Worm (Caenorhabditis elegans) whole organism, young adult: Measurements from ENCODE around the gene B0303.7.
A peak's percentile ranks its signal among the peaks of the same experiment; 100 is the strongest.

Experiments
- B0336.3 ChIP-seq: fragments of 200-800 bp; sonication (Bioruptor generic); IDR thresholded peaks from 2 replicates; pipeline ENCODE4 v1.3.6; 2022; ENCODE audit warnings: missing genetic modification characterization, missing compliant biosample characterization
- C06A6.2 ChIP-seq: fragments of 200-800 bp; sonication (Bioruptor generic); conservative IDR thresholded peaks from 2 replicates; pipeline ENCODE4 v1.3.6; 2022; ENCODE audit warnings: missing genetic modification characterization, missing compliant biosample characterization
- C17E4.6 ChIP-seq: fragments of 200-800 bp; sonication (Bioruptor generic); IDR thresholded peaks from 2 replicates; pipeline ENCODE4 v1.3.6; 2022; ENCODE audit warnings: missing genetic modification reagents, missing genetic modification characterization, missing compliant biosample characterization
- F10E7.11 ChIP-seq: sonication (generic microtip); optimal IDR thresholded peaks from 2 replicates; lab custom pipeline; 2017; ENCODE audit warnings: mild to moderate bottlenecking, missing genetic modification characterization, moderate library complexity, missing compliant biosample characterization
- F33H1.4 ChIP-seq: fragments of 200-800 bp; sonication (Bioruptor generic); IDR thresholded peaks from 2 replicates; pipeline ENCODE4 v1.3.6; 2022; ENCODE audit warnings: missing genetic modification reagents, missing genetic modification characterization, missing compliant biosample characterization
- F37B4.10 ChIP-seq: fragments of 200-800 bp; sonication (Bioruptor generic); IDR thresholded peaks from 2 replicates; pipeline ENCODE4 v1.3.6; 2022; ENCODE audit warnings: missing genetic modification characterization, missing compliant biosample characterization
- F39B2.1 ChIP-seq: fragments of 200-800 bp; sonication (Bioruptor generic); IDR thresholded peaks from 2 replicates; pipeline ENCODE4 v1.3.6; 2022; ENCODE audit warnings: missing genetic modification reagents, missing genetic modification characterization, missing compliant biosample characterization
- F57C9.4 ChIP-seq: sonication (generic microtip); optimal IDR thresholded peaks from 2 replicates; lab custom pipeline; 2017; ENCODE audit warnings: mild to moderate bottlenecking, missing genetic modification characterization, missing compliant biosample characterization
- K11D2.4 ChIP-seq: fragments of 200-800 bp; sonication (Bioruptor generic); IDR thresholded peaks from 2 replicates; pipeline ENCODE4 v1.3.6; 2022; ENCODE audit warnings: missing genetic modification reagents, missing genetic modification characterization, missing compliant biosample characterization
- ZK185.1 ChIP-seq: sonication (generic microtip); optimal IDR thresholded peaks from 2 replicates; lab custom pipeline; 2016; ENCODE audit warnings: mild to moderate bottlenecking, missing genetic modification characterization, missing compliant biosample characterization; ENCODE audit not compliant: poor library complexity, severe bottlenecking
- akir-1 ChIP-seq: fragments of 200-800 bp; sonication (Bioruptor generic); optimal IDR thresholded peaks from 2 replicates; lab custom pipeline; 2018; ENCODE audit warnings: mild to moderate bottlenecking, missing genetic modification characterization, moderate library complexity, missing compliant biosample characterization
- atf-7 ChIP-seq: sonication (generic microtip); optimal IDR thresholded peaks from 2 replicates; lab custom pipeline; 2017; ENCODE audit warnings: mild to moderate bottlenecking, missing genetic modification characterization, missing compliant biosample characterization
- attf-5 ChIP-seq: fragments of 200-800 bp; sonication (Bioruptor generic); optimal IDR thresholded peaks from 2 replicates; lab custom pipeline; 2018; ENCODE audit warnings: mild to moderate bottlenecking, missing genetic modification characterization, missing compliant biosample characterization
- attf-6 ChIP-seq: fragments of 200-800 bp; sonication (Bioruptor generic); IDR thresholded peaks from 2 replicates; pipeline ENCODE4 v1.3.6; 2022; ENCODE audit warnings: missing genetic modification reagents, missing genetic modification characterization, missing compliant biosample characterization
- cebp-2 ChIP-seq: fragments of 200-800 bp; sonication (Bioruptor generic); IDR thresholded peaks from 2 replicates; pipeline ENCODE4 v1.3.6; 2022; ENCODE audit warnings: missing genetic modification characterization, missing compliant biosample characterization
- ceh-100 ChIP-seq: fragments of 200-800 bp; sonication (Bioruptor generic); IDR thresholded peaks from 2 replicates; pipeline ENCODE4 v1.3.6; 2022; ENCODE audit warnings: missing genetic modification reagents, missing genetic modification characterization, missing compliant biosample characterization
- ceh-58 ChIP-seq: fragments of 200-800 bp; sonication (Bioruptor generic); IDR thresholded peaks from 2 replicates; pipeline ENCODE4 v1.3.6; 2022; ENCODE audit warnings: missing genetic modification characterization, missing compliant biosample characterization
- dox-1 ChIP-seq: fragments of 200-800 bp; sonication (Bioruptor generic); IDR thresholded peaks from 2 replicates; pipeline ENCODE4 v1.3.6; 2022; ENCODE audit warnings: missing genetic modification reagents, missing genetic modification characterization, missing compliant biosample characterization
- dpl-1 ChIP-seq: fragments of 150-350 bp; optimal IDR thresholded peaks from 2 replicates; lab custom pipeline; 2014; ENCODE audit warnings: missing biosample characterization, missing genetic modification reagents, missing genetic modification characterization
- efl-1 ChIP-seq: fragments of 150-350 bp; optimal IDR thresholded peaks from 2 replicates; lab custom pipeline; 2014; ENCODE audit warnings: missing biosample characterization, missing genetic modification reagents, missing genetic modification characterization
- egrh-3 ChIP-seq: fragments of 200-800 bp; sonication (Bioruptor generic); IDR thresholded peaks from 2 replicates; pipeline ENCODE4 v1.3.6; 2022; ENCODE audit warnings: missing genetic modification reagents, missing genetic modification characterization, missing compliant biosample characterization
- hmg-1.2 ChIP-seq: fragments of 200-800 bp; sonication (Bioruptor generic); IDR thresholded peaks from 2 replicates; pipeline ENCODE4 v1.3.6; 2022; ENCODE audit warnings: missing genetic modification reagents, missing genetic modification characterization, missing compliant biosample characterization
- hmg-20 ChIP-seq: fragments of 200-800 bp; sonication (Bioruptor generic); IDR thresholded peaks from 2 replicates; pipeline ENCODE4 v1.3.6; 2022; ENCODE audit warnings: missing genetic modification reagents, missing genetic modification characterization, missing compliant biosample characterization
- lir-1 ChIP-seq: fragments of 200-800 bp; sonication (Bioruptor generic); conservative IDR thresholded peaks from 2 replicates; pipeline ENCODE4 v1.3.6; 2022; ENCODE audit warnings: missing genetic modification reagents, missing genetic modification characterization, missing compliant biosample characterization
- madf-10 ChIP-seq: sonication (generic microtip); optimal IDR thresholded peaks from 2 replicates; lab custom pipeline; 2016; ENCODE audit warnings: mild to moderate bottlenecking, missing genetic modification characterization, missing compliant biosample characterization
- madf-6 ChIP-seq: fragments of 200-800 bp; sonication (Bioruptor generic); IDR thresholded peaks from 2 replicates; pipeline ENCODE4 v1.3.6; 2022; ENCODE audit warnings: missing genetic modification reagents, missing genetic modification characterization, missing compliant biosample characterization
- mel-28 ChIP-seq: sonication (generic microtip); optimal IDR thresholded peaks from 2 replicates; lab custom pipeline; 2016; ENCODE audit warnings: borderline replicate concordance, mild to moderate bottlenecking, missing genetic modification characterization, missing compliant biosample characterization
- pha-4 ChIP-seq: fragments of 150-350 bp; sonication (generic microtip); optimal IDR thresholded peaks from 2 replicates; lab custom pipeline; 2014; ENCODE audit warnings: missing biosample characterization, missing genetic modification reagents, missing genetic modification characterization
- snpc-1.3 ChIP-seq: sonication (generic microtip); optimal IDR thresholded peaks from 2 replicates; lab custom pipeline; 2017; ENCODE audit warnings: missing genetic modification characterization, mild to moderate bottlenecking, missing compliant biosample characterization, antibody characterized with exemption, moderate library complexity, missing genotype, missing genetic modification reagents; ENCODE audit not compliant: insufficient read depth
- snpc-4 ChIP-seq, 5 experiments: fragments of 150-350 bp in 1 of 5; sonication (generic microtip) in 4 of 5; optimal IDR thresholded peaks; 2 replicates each; lab custom pipeline; 2014 to 2018; ENCODE audit warnings: missing genetic modification characterization in 5 of 5, missing biosample characterization in 3 of 5, antibody characterized with exemption in 2 of 5, mild to moderate bottlenecking in 2 of 5, missing compliant biosample characterization in 2 of 5, missing genotype in 2 of 5, moderate library complexity in 2 of 5, missing genetic modification reagents in 1 of 5
- sptf-2 ChIP-seq: fragments of 200-800 bp; sonication (Bioruptor generic); optimal IDR thresholded peaks from 2 replicates; lab custom pipeline; 2018; ENCODE audit warnings: mild to moderate bottlenecking, missing genetic modification characterization, missing compliant biosample characterization
- tbp1 ChIP-seq: fragments of 200-800 bp; sonication (Bioruptor generic); optimal IDR thresholded peaks from 2 replicates; lab custom pipeline; 2018; ENCODE audit warnings: mild to moderate bottlenecking, missing genetic modification characterization, missing compliant biosample characterization
- tlf-1 ChIP-seq: fragments of 200-800 bp; sonication (Bioruptor generic); optimal IDR thresholded peaks from 2 replicates; lab custom pipeline; 2018; ENCODE audit warnings: mild to moderate bottlenecking, missing genetic modification characterization, missing compliant biosample characterization
- unc-130 ChIP-seq: sonication (generic microtip); optimal IDR thresholded peaks from 2 replicates; lab custom pipeline; 2016; ENCODE audit warnings: missing genetic modification reagents, missing genetic modification characterization, missing compliant biosample characterization
- ztf-25 ChIP-seq: fragments of 200-800 bp; sonication (Bioruptor generic); IDR thresholded peaks from 2 replicates; pipeline ENCODE4 v1.3.6; 2022; ENCODE audit warnings: missing genetic modification reagents, missing genetic modification characterization, missing compliant biosample characterization
- ztf-3 ChIP-seq: fragments of 200-800 bp; sonication (Bioruptor generic); optimal IDR thresholded peaks from 2 replicates; lab custom pipeline; 2018; ENCODE audit warnings: mild to moderate bottlenecking, missing genetic modification characterization, missing compliant biosample characterization

B0303.7 gene

ce11 chrIII:8700289-8700957, 7.0 kb downstream of the B0303.7 start, which contains the start of the genes sdz-1 and vps-33.1 (continued):
- TF ChIP-seq snpc-1.3 (tag; lab: Kevin White, UChicago): no peak
- no peak for TF ChIP-seq sptf-2
- TF ChIP-seq tlf-1: no peak
- TF ChIP-seq cebp-2 (GFP tag; lab: Robert Waterston, UW): no peak
- no peak for TF ChIP-seq B0336.3
- no peak for TF ChIP-seq attf-5 (GFP tag; lab: Kevin White, UChicago)
- TF ChIP-seq C06A6.2: no peak
- peak; percentile 36 for TF ChIP-seq dpl-1 (GFP tag; lab: Kevin White, UChicago)
- TF ChIP-seq ceh-58 (GFP tag; lab: Robert Waterston, UW): no peak
- no peak for TF ChIP-seq ceh-100 (GFP tag; lab: Robert Waterston, UW)
- no peak for TF ChIP-seq egrh-3 (GFP tag; lab: Robert Waterston, UW)
- no peak for TF ChIP-seq akir-1 (GFP tag; lab: Kevin White, UChicago)
- TF ChIP-seq attf-6 (GFP tag; lab: Robert Waterston, UW): no peak
- TF ChIP-seq madf-10 (tag; lab: Kevin White, UChicago): no peak
- TF ChIP-seq F39B2.1 (GFP tag; lab: Robert Waterston, UW): no peak
- no peak for TF ChIP-seq hmg-1.2 (GFP tag; lab: Robert Waterston, UW)
- TF ChIP-seq madf-6: 0 out of 2 replicates have a peak, but pooled peaks have one; percentile 9
- no peak for TF ChIP-seq F33H1.4 (GFP tag; lab: Robert Waterston, UW)
- TF ChIP-seq lir-1: no peak
- peak; percentile 41 for TF ChIP-seq efl-1 (GFP tag; lab: Kevin White, UChicago)
- no peak for TF ChIP-seq F10E7.11 (tag; lab: Kevin White, UChicago)
- TF ChIP-seq F37B4.10 (GFP tag; lab: Robert Waterston, UW): no peak
- no peak for TF ChIP-seq ztf-25
- TF ChIP-seq pha-4 (tag; lab: Kevin White, UChicago): no peak
- TF ChIP-seq K11D2.4: no peak
- TF ChIP-seq C17E4.6 (GFP tag; lab: Robert Waterston, UW): no peak
- no peak for TF ChIP-seq atf-7 (tag; lab: Kevin White, UChicago)
- no peak for TF ChIP-seq snpc-4 (GFP tag; optimal IDR thresholded peaks at IDR 0.05; lab: Kevin White, UChicago)
- TF ChIP-seq snpc-4 (tag; optimal IDR thresholded peaks at IDR 0.05; lab: Kevin White, UChicago): no peak
- no peak for TF ChIP-seq mel-28
- TF ChIP-seq hmg-20: no peak
- TF ChIP-seq ZK185.1 (tag; lab: Kevin White, UChicago): peak; percentile 31
- no peak for TF ChIP-seq tbp1 (GFP tag; lab: Kevin White, UChicago)
- no peak for TF ChIP-seq unc-130
- no peak for TF ChIP-seq dox-1 (GFP tag; lab: Robert Waterston, UW)
- no peak for TF ChIP-seq ztf-3 (GFP tag; lab: Kevin White, UChicago)

- TF ChIP-seq F33H1.4 (GFP tag; lab: Robert Waterston, UW) (no peak), hmg-1.2 (GFP tag; lab: Robert Waterston, UW) (no peak), F57C9.4 (tag; lab: Kevin White, UChicago) (no peak), snpc-4 (GFP tag; optimal IDR thresholded peaks at IDR 0.05; lab: Kevin White, UChicago) (no peak), snpc-4 (tag; optimal IDR thresholded peaks at IDR 0.05; lab: Kevin White, UChicago) (no peak)
Measured at ce11 chrIII:8704765-8705164, 11.3 kb downstream of the B0303.7 start, which contains the start of gene B0303.16. Gene B0303.16 (plus strand): TSS chrIII:8705065.
